Fruit fly (Drosophila melanogaster) ovary, adult (tissue): ENCODE data around the gene Blos2.

Source experiments
- CG17801 ChIP-seq: fragments of 200-800 bp; optimal IDR thresholded peaks from 2 replicates; lab custom pipeline; 2019; ENCODE audit warnings: missing biosample characterization, mild to moderate bottlenecking, missing genetic modification characterization, moderate library complexity; ENCODE audit not compliant: partially characterized antibody

Gene Blos2

DNA sequence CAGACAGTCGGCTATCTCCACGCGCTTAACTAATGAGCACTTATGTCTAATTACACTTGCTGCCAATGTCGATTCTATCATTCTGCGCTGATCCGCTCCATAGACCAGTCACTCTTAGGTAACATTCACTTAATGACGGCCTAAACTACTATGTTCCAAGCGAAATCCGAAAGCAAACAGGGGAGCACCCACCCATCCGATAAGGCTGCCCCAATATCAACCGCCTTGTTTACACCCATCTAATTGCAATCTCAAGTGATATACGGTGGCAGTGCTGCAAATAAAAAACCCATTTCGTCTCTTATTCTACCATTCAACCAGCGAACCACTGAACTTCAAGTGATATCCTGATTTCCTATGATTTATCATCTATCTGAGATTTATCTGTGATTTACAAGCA, 12.0 kb upstream of the Blos2 start:
- peak; percentile 25 for TF ChIP-seq CG17801 (GFP tag; lab: Kevin White, UChicago)

dm6 chr3L:11051271-11051670, 10.1 kb upstream of the Blos2 start, which contains the start of gene CG43693:
TSS of gene CG43693 (minus strand) at chr3L:11051371.
- TF ChIP-seq CG17801 (GFP tag; lab: Kevin White, UChicago) = no peak

DNA sequence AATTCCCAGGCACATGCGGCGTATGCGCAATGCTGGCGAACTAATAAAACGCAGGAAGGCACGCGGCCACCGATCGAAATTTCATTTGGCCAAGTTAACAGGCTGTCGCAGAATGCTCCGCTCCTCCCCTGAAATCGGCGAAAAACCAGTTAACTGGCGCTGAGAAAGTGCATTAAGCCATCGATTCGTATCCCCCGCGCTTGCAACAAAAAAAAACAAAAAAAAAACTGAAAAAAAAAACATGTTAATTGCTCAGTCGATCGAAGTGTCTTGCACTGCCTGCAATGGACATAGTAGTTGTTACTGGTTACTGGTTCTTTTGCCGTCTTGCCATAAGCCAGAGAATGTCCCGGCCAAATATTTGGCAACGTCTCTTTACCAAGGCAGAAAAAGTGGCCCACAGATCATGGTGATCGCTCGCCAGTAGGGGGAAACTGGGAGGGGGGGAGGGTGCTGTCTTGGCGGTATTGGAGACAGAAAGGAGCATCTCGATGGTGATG, 8.6 kb upstream of the Blos2 start:
- no peak for TF ChIP-seq CG17801 (GFP tag; lab: Kevin White, UChicago)

DNA sequence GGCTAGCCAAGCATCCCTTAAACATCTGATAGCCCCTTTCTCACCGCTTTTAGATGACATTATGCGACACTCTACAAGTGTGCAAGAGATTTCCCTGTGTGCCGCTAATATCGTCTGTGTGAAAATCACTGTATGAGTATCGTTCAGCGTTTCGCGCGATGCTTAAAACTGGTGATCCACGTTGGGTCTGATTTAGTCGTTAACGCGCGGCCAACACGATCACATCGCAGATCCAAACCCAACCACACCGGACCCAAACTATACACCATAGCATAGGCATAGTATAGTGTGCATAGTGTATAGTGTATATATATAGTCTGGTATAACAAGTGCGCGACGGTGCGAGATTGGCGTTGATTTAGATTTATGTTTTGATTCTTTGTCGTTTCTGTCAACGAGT, 7.5 kb upstream of the Blos2 start, which contains the start of gene CG7888:
Gene CG7888 (plus strand): TSS at position 193 of the 400 bp plus-strand sequence.
- TF ChIP-seq CG17801 (GFP tag; lab: Kevin White, UChicago) = no peak

- no peak for TF ChIP-seq CG17801 (GFP tag; lab: Kevin White, UChicago)
These were observed 1.1 kb downstream of the Blos2 start, which contains the start of gene CG32069 for dm6 chr3L:11062441-11062840. TSS of gene CG32069 (minus strand) at chr3L:11062614.

DNA sequence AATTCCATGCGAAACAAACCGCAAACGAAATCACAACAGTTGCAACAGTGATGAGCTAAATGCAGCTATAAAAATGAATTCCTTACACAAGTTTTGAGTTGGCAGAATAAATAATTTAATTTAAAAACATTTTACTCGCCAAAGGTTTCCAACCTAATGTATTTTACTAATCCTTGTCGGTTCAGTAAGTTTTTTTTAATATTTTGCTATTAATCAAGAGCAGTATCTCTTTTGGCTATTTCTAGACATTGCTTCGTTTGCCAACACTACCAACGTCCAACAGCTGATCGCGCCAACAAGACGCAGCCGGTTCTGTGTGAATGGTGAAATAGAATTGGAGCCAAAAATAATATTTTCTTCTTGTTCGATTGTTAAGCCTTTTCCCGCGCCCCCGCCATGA, 3.3 kb downstream of the Blos2 start, which contains the start of the genes CG32075, CG45101 and SuUR:
Gene CG32075 (minus strand): TSS at position 253 of the 400 bp plus-strand sequence.
Gene CG45101 (plus strand): TSS at position 303 of the 400 bp plus-strand sequence.
Gene SuUR (plus strand): TSS at position 303 of the 400 bp plus-strand sequence.
- peak; percentile 60 for TF ChIP-seq CG17801 (GFP tag; lab: Kevin White, UChicago)

DNA sequence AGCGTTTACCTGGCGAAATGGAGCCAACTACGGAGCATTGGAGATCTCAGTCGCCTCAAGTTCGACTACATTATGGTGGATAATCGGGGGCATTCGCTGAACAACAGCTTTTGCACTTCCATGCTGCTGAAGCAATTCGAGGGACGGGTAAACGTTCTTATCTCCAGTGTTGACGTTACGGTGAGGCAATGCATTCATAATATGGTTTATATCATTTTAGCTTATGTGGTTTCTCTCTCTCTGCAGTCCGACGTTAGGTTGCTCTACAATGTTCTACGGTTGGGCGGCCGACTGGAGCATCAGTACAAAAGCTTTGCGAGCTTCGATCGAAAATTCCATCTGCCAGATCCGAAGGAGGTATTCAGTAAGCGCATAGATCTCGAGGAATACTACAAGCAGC, 4.5 kb downstream of the Blos2 start:
- TF ChIP-seq CG17801 (GFP tag; lab: Kevin White, UChicago) = no peak

DNA sequence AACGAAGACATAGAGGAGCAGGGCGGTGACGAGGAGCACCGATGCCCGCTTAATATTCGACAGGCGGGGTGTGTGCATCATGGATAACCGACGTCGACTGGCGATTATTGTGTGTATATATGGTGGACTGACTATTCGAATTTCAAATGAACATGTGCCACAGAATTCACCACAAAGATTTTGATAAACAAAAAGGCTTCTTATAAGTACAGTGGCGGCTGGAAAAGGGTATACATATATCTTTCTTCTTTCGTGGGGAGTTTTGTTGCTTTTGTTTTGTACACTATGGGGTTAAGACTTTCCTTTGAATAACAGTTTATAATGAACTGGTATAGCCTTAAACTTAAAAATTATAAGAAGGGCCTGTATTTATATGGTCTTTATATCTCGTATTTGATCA, 8.4 kb downstream of the Blos2 start, which contains the start of gene CG6310:
Gene CG6310 (minus strand): TSS at position 101 of the 400 bp plus-strand sequence.
- no peak for TF ChIP-seq CG17801 (GFP tag; lab: Kevin White, UChicago)

dm6 chr3L:11070372-11070854, 9.0 kb downstream of the Blos2 start, which contains the start of gene Mocs1:
TSS of gene Mocs1 (plus strand) at chr3L:11070526.
- TF ChIP-seq CG17801 (GFP tag; lab: Kevin White, UChicago) = peak; percentile 48

DNA sequence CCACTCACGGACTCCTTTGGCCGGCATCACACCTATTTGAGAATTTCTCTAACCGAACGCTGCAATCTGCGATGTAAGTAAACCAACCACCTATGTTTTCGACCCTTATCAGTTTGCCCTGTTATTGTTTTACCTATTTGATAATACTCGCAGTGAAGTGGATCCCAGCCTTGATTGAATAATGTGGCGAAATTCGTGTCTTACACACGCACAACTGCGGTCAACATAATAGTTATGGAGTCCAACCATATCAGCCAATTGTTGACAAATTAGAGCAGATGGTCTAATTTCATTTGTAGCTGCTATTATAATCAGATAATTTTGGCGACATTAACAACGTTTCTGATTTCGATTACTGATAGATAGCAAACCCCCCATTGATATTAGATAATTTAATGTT, 9.7 kb downstream of the Blos2 start:
- no peak for TF ChIP-seq CG17801 (GFP tag; lab: Kevin White, UChicago)

dm6 chr3L:11074043-11074853, 12.9 kb downstream of the Blos2 start, which contains the start of the genes Pfdn2 and Noc1:
TSS of gene Pfdn2 (minus strand) at chr3L:11074388.
TSS of gene Noc1 (plus strand) at chr3L:11074769.
- no peak for TF ChIP-seq CG17801 (GFP tag; lab: Kevin White, UChicago)

dm6 chr3L:11083605-11084004, 22.2 kb downstream of the Blos2 start:
- peak; percentile 34 for TF ChIP-seq CG17801 (GFP tag; lab: Kevin White, UChicago)

DNA sequence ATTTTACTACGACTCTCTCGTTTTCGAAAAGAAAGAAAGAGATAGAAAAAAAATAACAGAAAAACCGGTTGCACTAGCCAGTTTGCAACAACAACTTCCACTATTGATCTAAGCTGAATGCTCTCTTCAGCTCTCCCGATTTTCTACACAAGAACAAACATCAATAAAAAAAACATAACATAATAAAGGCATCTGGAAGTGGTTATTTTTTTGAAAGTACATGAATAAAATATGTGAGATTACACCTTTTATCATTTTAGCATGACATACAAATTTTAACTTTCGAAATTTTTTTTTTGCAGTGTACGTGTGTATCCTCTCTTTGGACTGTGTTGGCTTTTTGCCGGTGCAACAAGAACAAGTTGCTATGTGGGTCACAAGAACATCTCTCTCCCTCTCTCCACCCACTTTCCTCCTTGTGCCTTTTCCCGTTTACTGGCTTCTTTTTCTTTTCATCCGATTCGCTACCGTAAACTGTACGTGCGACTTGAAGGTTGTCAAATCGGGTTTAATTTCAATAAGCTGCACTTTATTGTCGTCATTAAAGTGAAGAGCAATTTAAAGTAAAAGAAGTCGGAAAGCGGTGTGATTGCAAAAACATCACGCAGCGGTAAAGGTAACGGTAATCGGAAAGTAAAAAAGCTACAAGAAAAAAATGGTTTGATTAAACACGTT, 23.3 kb downstream of the Blos2 start:
- peak; percentile 93 for TF ChIP-seq CG17801 (GFP tag; lab: Kevin White, UChicago)

DNA sequence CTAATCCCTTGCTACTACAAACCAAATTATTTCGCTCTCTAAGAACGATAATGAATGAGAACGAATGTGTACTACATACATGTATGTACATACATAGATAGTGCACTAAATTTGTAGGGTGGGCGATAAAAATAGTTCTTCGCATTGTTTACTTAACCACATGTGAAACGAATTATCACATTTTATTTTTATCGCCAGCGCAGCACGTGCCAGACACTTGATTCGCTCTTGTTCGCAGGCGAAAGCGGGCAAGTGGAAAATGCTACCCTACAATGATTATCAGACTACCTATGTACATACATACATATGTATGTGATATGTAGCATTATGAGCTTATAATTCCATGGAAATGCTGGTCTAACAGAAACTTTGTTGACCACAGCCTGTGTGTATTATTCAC, 24.4 kb downstream of the Blos2 start:
- TF ChIP-seq CG17801 (GFP tag; lab: Kevin White, UChicago) = no peak
